Fruit fly (Drosophila melanogaster): ENCODE measurements around the gene Gpo3.
A peak's percentile ranks its signal among the peaks of the same experiment; 100 is the strongest.

Gene Gpo3

dm6 chr2L:13665025-13665881 is 42.8 kb upstream of the Gpo3 start, which contains the start of gene CG18507 (continued):
- TF ChIP-seq spab (GFP tag; optimal IDR thresholded peaks at IDR 0.05) (peak; percentile 42), salr (GFP tag; optimal IDR thresholded peaks at IDR 0.05) (peak; percentile 13 to 38), CG16779 (tag; optimal IDR thresholded peaks at IDR 0.05) (no peak), CG10631 (GFP tag; optimal IDR thresholded peaks at IDR 0.05) (peak; percentile 4), lz (GFP tag; optimal IDR thresholded peaks at IDR 0.05) (no peak), Ets96B (tag; optimal IDR thresholded peaks at IDR 0.05) (peak; percentile 58), dsx (GFP tag; optimal IDR thresholded peaks at IDR 0.05; ENCODE audit: poor library complexity, severe bottlenecking) (peak; percentile 59), acj6 (GFP tag; optimal IDR thresholded peaks at IDR 0.05) (peak; percentile 32), CG3032 (tag; optimal IDR thresholded peaks at IDR 0.05) (peak; percentile 61), CG6276 (GFP tag; optimal IDR thresholded peaks at IDR 0.05) (peak; percentile 57), Smox (GFP tag; optimal IDR thresholded peaks at IDR 0.05) (no peak), CG7368 (GFP tag; optimal IDR thresholded peaks at IDR 0.05) (no peak), vri (GFP tag; optimal IDR thresholded peaks at IDR 0.05) (peak; percentile 31)

dm6 chr2L:13666017-13666667 is 41.9 kb upstream of the Gpo3 start:
- TF ChIP-seq svp (GFP tag) (peak; percentile 92), CG3032 (tag; optimal IDR thresholded peaks at IDR 0.05) (peak; percentile 50), Blimp-1 (GFP tag; optimal IDR thresholded peaks at IDR 0.05) (peak; percentile 39), CG4318 (GFP tag; optimal IDR thresholded peaks at IDR 0.05) (peak; percentile 57), Eip75B (GFP tag; optimal IDR thresholded peaks at IDR 0.05) (peak; percentile 81), CG11902 (GFP tag; optimal IDR thresholded peaks at IDR 0.05) (peak; percentile 65), pdm3 (GFP tag; optimal IDR thresholded peaks at IDR 0.05) (peak; percentile 80), CG8319 (GFP tag; optimal IDR thresholded peaks at IDR 0.05) (peak; percentile 60), CG16779 (tag; optimal IDR thresholded peaks at IDR 0.05) (no peak), CG3919 (GFP tag; optimal IDR thresholded peaks at IDR 0.05) (peak; percentile 54), CG32006 (GFP tag; optimal IDR thresholded peaks at IDR 0.05) (peak; percentile 77), Ets96B (tag; optimal IDR thresholded peaks at IDR 0.05) (peak; percentile 52), CG15336 (GFP tag; IDR thresholded peaks at IDR 0.05) (no peak), Sox14 (GFP tag; optimal IDR thresholded peaks at IDR 0.05) (peak; percentile 80), CG31627 (GFP tag; optimal IDR thresholded peaks at IDR 0.05) (peak; percentile 79), lz (GFP tag; optimal IDR thresholded peaks at IDR 0.05) (peak; percentile 77), CG8632 (GFP tag; optimal IDR thresholded peaks at IDR 0.05) (peak; percentile 67), Gug (GFP tag; IDR thresholded peaks at IDR 0.05) (no peak), cyc (GFP tag; optimal IDR thresholded peaks at IDR 0.05) (peak; percentile 74), CG6808 (GFP tag; optimal IDR thresholded peaks at IDR 0.05) (peak; percentile 49), Hr39 (GFP tag; optimal IDR thresholded peaks at IDR 0.05) (peak; percentile 84), CG10669 (GFP tag; optimal IDR thresholded peaks at IDR 0.05) (peak; percentile 66), Eip78C (GFP tag) (peak; percentile 95), CG9139 (GFP tag; optimal IDR thresholded peaks at IDR 0.05) (no peak), eg (GFP tag; IDR thresholded peaks at IDR 0.05) (peak; percentile 65), OdsH (GFP tag; optimal IDR thresholded peaks at IDR 0.05) (peak; percentile 87), vri (GFP tag; optimal IDR thresholded peaks at IDR 0.05) (peak; percentile 26), salr (GFP tag; optimal IDR thresholded peaks at IDR 0.05) (peak; percentile 14 to 64), ss (GFP tag; optimal IDR thresholded peaks at IDR 0.05) (peak; percentile 32 to 42), CG11762 (GFP tag; optimal IDR thresholded peaks at IDR 0.05; ENCODE audit: insufficient read depth) (peak; percentile 62), CG6854 (GFP tag; optimal IDR thresholded peaks at IDR 0.05) (no peak), spab (GFP tag; optimal IDR thresholded peaks at IDR 0.05) (peak; percentile 42), fd85E (GFP tag; optimal IDR thresholded peaks at IDR 0.05) (no peak), Hr4 (GFP tag; optimal IDR thresholded peaks at IDR 0.05) (peak; percentile 82), CG11294 (GFP tag; IDR thresholded peaks at IDR 0.05) (no peak), achi (GFP tag; optimal IDR thresholded peaks at IDR 0.05) (peak; percentile 69), dac (GFP tag; optimal IDR thresholded peaks at IDR 0.05) (peak; percentile 7), CG6792 (GFP tag; optimal IDR thresholded peaks at IDR 0.05) (peak; percentile 85), fkh (GFP tag; optimal IDR thresholded peaks at IDR 0.05) (no peak), esn (GFP tag; optimal IDR thresholded peaks at IDR 0.05) (peak; percentile 87), CG7368 (GFP tag; optimal IDR thresholded peaks at IDR 0.05) (peak; percentile 60)

Data from whole organism, prepupa.